Worm (Caenorhabditis elegans) whole organism, L1 larva: ENCODE results near the gene Y97E10C.1.

ENCODE experiments used
- elt-2 ChIP-seq: sonication (generic microtip); optimal IDR thresholded peaks from 2 replicates; lab custom pipeline; 2016; ENCODE audit warnings: missing genetic modification characterization, mild to moderate bottlenecking, inconsistent platforms, missing compliant biosample characterization, missing genetic modification reagents
- elt-3 ChIP-seq, 6 experiments: fragments of 150-350 bp in 1 of 6; sonication (generic microtip); optimal IDR thresholded peaks; 2 replicates each; lab custom pipeline; 2017 to 2018; ENCODE audit warnings: missing biosample characterization in 6 of 6, missing genetic modification characterization in 6 of 6, inconsistent platforms in 1 of 6
- nhr-237 ChIP-seq: fragments of 150-350 bp; optimal IDR thresholded peaks from 2 replicates; lab custom pipeline; 2014; ENCODE audit warnings: missing biosample characterization, missing genetic modification characterization
- nhr-76 ChIP-seq: sonication (generic microtip); optimal IDR thresholded peaks from 2 replicates; lab custom pipeline; 2017; ENCODE audit warnings: missing biosample characterization, missing genetic modification characterization
- nhr-85 ChIP-seq: sonication (generic microtip); peaks from one replicate; lab custom pipeline; 2016; ENCODE audit warnings: missing genetic modification characterization, inconsistent platforms, missing compliant biosample characterization
- unc-62 ChIP-seq: fragments of 150-350 bp; optimal IDR thresholded peaks from 2 replicates; lab custom pipeline; 2014; ENCODE audit warnings: missing biosample characterization, missing genetic modification reagents, missing genetic modification characterization
- zip-4 ChIP-seq: fragments of 200-800 bp; sonication (Bioruptor generic); optimal IDR thresholded peaks from 2 replicates; lab custom pipeline; 2018; ENCODE audit warnings: mild to moderate bottlenecking, missing genetic modification characterization, moderate library complexity, missing compliant biosample characterization

DNA sequence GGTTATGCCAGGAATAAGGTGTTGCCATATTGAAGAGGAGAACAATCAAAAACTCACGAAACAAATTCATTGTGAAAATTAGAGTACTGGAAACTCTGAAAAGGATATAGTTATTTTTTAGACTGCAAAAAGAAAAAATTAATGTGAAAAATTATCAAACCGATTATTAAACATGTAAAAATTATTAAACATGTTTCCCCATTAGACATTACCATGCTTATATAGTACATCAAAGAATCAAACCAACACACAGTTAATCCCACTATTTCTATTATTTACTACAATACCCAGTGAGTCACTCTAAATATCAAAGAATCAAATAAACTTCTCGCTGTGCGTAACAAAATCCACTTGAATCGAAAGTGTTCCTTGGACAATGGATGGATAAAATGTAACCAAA is 15.6 kb upstream of the Y97E10C.1 start, which contains the start of gene ZK105.13:
- TF ChIP-seq nhr-85 (tag; lab: Kevin White, UChicago) (no peak), zip-4 (no peak), nhr-237 (no peak), elt-3 (tag; optimal IDR thresholded peaks at IDR 0.05; lab: Kevin White, UChicago) (no peak), unc-62 (GFP tag; lab: Kevin White, UChicago) (no peak), elt-2 (tag; lab: Kevin White, UChicago) (no peak), nhr-76 (tag; lab: Kevin White, UChicago) (no peak)
